Worm (Caenorhabditis elegans) whole organism, early embryonic: ENCODE results near the gene T22B3.3.

ENCODE experiments used
- aly-1 ChIP-seq: sonication (generic microtip); optimal IDR thresholded peaks from 2 replicates; lab custom pipeline; 2016; ENCODE audit warnings: missing genetic modification characterization, missing compliant biosample characterization
- ama-1 ChIP-seq: fragments of 150-350 bp; optimal IDR thresholded peaks from 2 replicates; lab custom pipeline; 2014
- ceh-13 ChIP-seq: fragments of 200-800 bp; sonication (Bioruptor generic); optimal IDR thresholded peaks from 2 replicates; lab custom pipeline; 2018; ENCODE audit warnings: mild to moderate bottlenecking, missing genetic modification characterization, missing compliant biosample characterization
- hmg-4 ChIP-seq: fragments of 200-800 bp; sonication (Bioruptor generic); optimal IDR thresholded peaks from 2 replicates; lab custom pipeline; 2018; ENCODE audit warnings: mild to moderate bottlenecking, missing genetic modification characterization, missing compliant biosample characterization
- hnd-1 ChIP-seq: sonication (generic microtip); optimal IDR thresholded peaks from 2 replicates; lab custom pipeline; 2016; ENCODE audit warnings: missing genetic modification characterization, missing compliant biosample characterization
- tbx-11 ChIP-seq: fragments of 200-800 bp; sonication (Bioruptor generic); IDR thresholded peaks from 2 replicates; pipeline ENCODE4 v1.3.6; 2022; ENCODE audit warnings: missing genetic modification characterization, missing compliant biosample characterization

- no peak for TF ChIP-seq ceh-13 (GFP tag; lab: Kevin White, UChicago)
- TF ChIP-seq tbx-11: no peak
- no peak for TF ChIP-seq hnd-1 (tag; lab: Kevin White, UChicago)
- no peak for TF ChIP-seq aly-1 (tag; lab: Kevin White, UChicago)
- no peak for TF ChIP-seq ama-1 (lab: Kevin White, UChicago)
- no peak for TF ChIP-seq hmg-4 (GFP tag; lab: Kevin White, UChicago)
Observed at ce11 chrIV:11697514-11697913, 6.1 kb downstream of the T22B3.3 start.
